Fruit fly (Drosophila melanogaster): ENCODE data around the gene salt.
A peak's percentile ranks its signal among the peaks of the same experiment; 100 is the strongest.

salt gene

DNA sequence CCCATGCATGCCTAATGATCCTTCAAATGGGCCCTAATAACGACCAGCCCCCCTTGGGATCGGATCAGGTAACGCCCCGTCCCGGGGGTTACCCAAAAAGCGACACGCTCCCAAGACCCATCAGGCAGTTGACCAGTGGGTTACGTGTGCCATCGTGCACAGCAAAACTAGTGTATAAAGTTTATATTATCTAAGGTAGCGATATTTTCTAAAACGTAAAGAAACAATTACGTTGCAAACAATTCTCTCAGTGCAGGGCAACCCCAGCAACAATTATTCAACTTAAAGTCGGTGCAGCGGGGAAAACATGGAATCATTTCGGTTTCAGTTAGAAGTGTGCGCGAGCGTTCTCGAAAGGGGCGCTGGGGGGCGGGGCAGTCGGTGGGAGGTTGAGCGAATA, 41.9 kb downstream of the salt start (continued):
- TF ChIP-seq phol (tag; optimal IDR thresholded peaks at IDR 0.05) (peak; percentile 32), CG3407 (GFP tag; optimal IDR thresholded peaks at IDR 0.05) (no peak), CG34422 (GFP tag; IDR thresholded peaks at IDR 0.05) (no peak), bcd (GFP tag; optimal IDR thresholded peaks at IDR 0.05) (peak; percentile 2), PHDP (tag; optimal IDR thresholded peaks at IDR 0.05) (peak; percentile 6), gem (tag; optimal IDR thresholded peaks at IDR 0.05) (peak; percentile 44), psq (GFP tag; optimal IDR thresholded peaks at IDR 0.05) (no peak), Awh (GFP tag; IDR thresholded peaks at IDR 0.05) (peak; percentile 41; the same call in 1 of the 2 replicates), Dip3 (GFP tag; optimal IDR thresholded peaks at IDR 0.05) (no peak), CG15601 (tag; optimal IDR thresholded peaks at IDR 0.05) (peak; percentile 52), tin (GFP tag; optimal IDR thresholded peaks at IDR 0.05) (peak; percentile 9), CG10543 (GFP tag; optimal IDR thresholded peaks at IDR 0.05) (no peak), shn (GFP tag; optimal IDR thresholded peaks at IDR 0.05) (peak; percentile 7), H15 (GFP tag; IDR thresholded peaks at IDR 0.05) (peak; percentile 36; the same call in 1 of the 3 replicates), Stat92E (GFP tag; optimal IDR thresholded peaks at IDR 0.05) (peak in 1 of 3 experiments; percentile 42)

DNA sequence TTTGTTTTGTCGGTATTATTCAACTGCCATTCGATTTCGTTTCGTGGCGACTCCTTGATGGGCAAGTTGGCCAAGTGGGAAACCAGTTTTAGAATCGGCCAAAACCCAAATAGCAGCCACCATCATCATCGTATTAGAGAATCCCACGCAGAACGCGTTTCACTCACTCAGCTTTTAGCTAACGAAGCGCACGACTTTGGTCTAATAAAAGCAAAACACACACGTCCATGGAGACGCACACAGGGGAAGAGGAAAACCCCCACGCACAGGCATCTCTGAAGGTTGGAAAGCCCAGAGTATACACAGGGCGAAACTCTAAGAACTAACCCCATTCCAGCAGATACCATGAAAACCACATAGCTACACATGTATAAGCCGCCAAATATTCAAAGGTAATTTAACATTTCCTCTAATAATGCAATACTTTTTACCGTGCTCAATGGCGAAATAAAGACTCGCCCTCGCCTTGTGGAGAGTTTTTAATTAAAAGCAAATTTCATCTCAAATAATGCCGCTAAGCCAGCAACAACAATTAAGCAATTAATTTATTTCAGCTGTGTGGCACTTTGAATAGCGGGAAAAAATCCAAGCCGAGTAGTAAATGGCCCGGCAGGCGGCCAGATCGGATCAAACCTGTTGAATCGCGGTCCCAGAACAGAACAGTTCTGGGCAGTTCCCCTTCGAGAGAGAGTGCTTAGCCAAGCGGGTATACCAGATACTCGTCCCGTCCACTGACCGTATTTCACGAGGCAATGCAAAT, 43.1 kb downstream of the salt start:
- TF ChIP-seq CG31224 (GFP tag; IDR thresholded peaks at IDR 0.05) (no peak), Dfd (GFP tag; optimal IDR thresholded peaks at IDR 0.05) (no peak), dmrt11E (tag; optimal IDR thresholded peaks at IDR 0.05) (no peak), Med (GFP tag) (peak; percentile 52), Blimp-1 (GFP tag; optimal IDR thresholded peaks at IDR 0.05) (peak; percentile 42), Bdp1 (GFP tag; optimal IDR thresholded peaks at IDR 0.05) (no peak), sd (tag; optimal IDR thresholded peaks at IDR 0.05) (peak; percentile 7), sens (GFP tag) (peak; percentile 76), CG15601 (tag; optimal IDR thresholded peaks at IDR 0.05) (no peak), CG4360 (GFP tag; IDR thresholded peaks at IDR 0.05) (0 out of 2 replicates have a peak, but pooled peaks have one; percentile 18), bsh (GFP tag; optimal IDR thresholded peaks at IDR 0.05) (peak in 1 of 2 experiments; percentile 8), CG6272 (GFP tag; IDR thresholded peaks at IDR 0.05) (no peak), CG10321 (GFP tag; IDR thresholded peaks at IDR 0.05) (no peak), CG2199 (GFP tag; IDR thresholded peaks at IDR 0.05) (0 out of 3 replicates have a peak, but pooled peaks have one; percentile 30), CG13894 (tag; optimal IDR thresholded peaks at IDR 0.05) (peak; percentile 24), knrl (GFP tag; IDR thresholded peaks at IDR 0.05; ENCODE audit: partially characterized antibody) (0 out of 3 replicates have a peak, but pooled peaks have one; percentile 11), CG12769 (tag; optimal IDR thresholded peaks at IDR 0.05) (peak; percentile 44), bbx (GFP tag; IDR thresholded peaks at IDR 0.05; ENCODE audit: partially characterized antibody) (no peak), Xrp1 (GFP tag; IDR thresholded peaks at IDR 0.05) (0 out of 2 replicates have a peak, but pooled peaks have one; percentile 6), sr (GFP tag; IDR thresholded peaks at IDR 0.05) (peak; percentile 75)

dm6 chr3R:31709769-31710168, 44.7 kb downstream of the salt start:
- TF ChIP-seq Sox102F (GFP tag; optimal IDR thresholded peaks at IDR 0.05) = peak; percentile 12
- TF ChIP-seq sens-2 (GFP tag; IDR thresholded peaks at IDR 0.05) = no peak
- TF ChIP-seq gem (tag; optimal IDR thresholded peaks at IDR 0.05) = peak; percentile 10
- TF ChIP-seq Ravus (GFP tag; IDR thresholded peaks at IDR 0.05) = no peak
- TF ChIP-seq CG12236 (GFP tag; optimal IDR thresholded peaks at IDR 0.05) = no peak
- TF ChIP-seq sisA (GFP tag; IDR thresholded peaks at IDR 0.05) = 0 out of 2 replicates have a peak, but pooled peaks have one; percentile 19
- peak; percentile 24 for TF ChIP-seq CG11504 (tag; optimal IDR thresholded peaks at IDR 0.05)
- no peak for TF ChIP-seq ranshi (GFP tag; IDR thresholded peaks at IDR 0.05)
- TF ChIP-seq bsh (GFP tag; optimal IDR thresholded peaks at IDR 0.05) = peak in 1 of 2 experiments; percentile 24
- no peak for TF ChIP-seq CG9932 (GFP tag; IDR thresholded peaks at IDR 0.05)
- TF ChIP-seq CG9437 (GFP tag; optimal IDR thresholded peaks at IDR 0.05) = peak; percentile 4
- TF ChIP-seq CG11456 (GFP tag; IDR thresholded peaks at IDR 0.05) = no peak
- peak; percentile 7 for TF ChIP-seq Atf3 (GFP tag; optimal IDR thresholded peaks at IDR 0.05)
- TF ChIP-seq Oli (tag; optimal IDR thresholded peaks at IDR 0.05) = peak; percentile 16
- peak; percentile 26 for TF ChIP-seq CG1603 (tag; optimal IDR thresholded peaks at IDR 0.05)

Measured in whole organism, embryonic.